Worm (Caenorhabditis elegans): ENCODE data around the gene zipt-7.1.

The zipt-7.1 gene

ce11 chrIV:17280441-17280939, 7.4 kb downstream of the zipt-7.1 start:
- peak; percentile 86 for TF ChIP-seq nhr-85 (tag)
- TF ChIP-seq fkh-8 (tag; optimal IDR thresholded peaks at IDR 0.05) = peak; percentile 9
- no peak for TF ChIP-seq sup-37 (GFP tag; optimal IDR thresholded peaks at IDR 0.05)
- TF ChIP-seq rnt-1 (tag; optimal IDR thresholded peaks at IDR 0.05) = peak; percentile 16
- no peak for TF ChIP-seq ceh-63 (GFP tag; optimal IDR thresholded peaks at IDR 0.05)
- no peak for TF ChIP-seq ztf-11 (tag; optimal IDR thresholded peaks at IDR 0.05)
- peak in 1 of 2 experiments; percentile 11 for TF ChIP-seq lsy-2 (tag; optimal IDR thresholded peaks at IDR 0.05)
- no peak for TF ChIP-seq efl-1 (optimal IDR thresholded peaks at IDR 0.05)
- TF ChIP-seq efl-1 (GFP tag; optimal IDR thresholded peaks at IDR 0.05 in 1 of 2) = peak in 1 of 2 experiments; percentile 66
- TF ChIP-seq mdl-1 (tag; optimal IDR thresholded peaks at IDR 0.05) = no peak
- no peak for TF ChIP-seq efl-3 (GFP tag; optimal IDR thresholded peaks at IDR 0.05)
- no peak for TF ChIP-seq fkh-10 (GFP tag; optimal IDR thresholded peaks at IDR 0.05)
- TF ChIP-seq lin-35 (GFP tag; optimal IDR thresholded peaks at IDR 0.05) = peak in 1 of 2 experiments; percentile 0

ce11 chrIV:17279592-17280440, 8.1 kb downstream of the zipt-7.1 start:
- TF ChIP-seq egl-27 (tag; optimal IDR thresholded peaks at IDR 0.05) (no peak), skn-1 (tag; optimal IDR thresholded peaks at IDR 0.05) (peak; percentile 35), fkh-8 (tag; optimal IDR thresholded peaks at IDR 0.05) (peak; percentile 1), lir-3 (tag; optimal IDR thresholded peaks at IDR 0.05; ENCODE audit: poor library complexity) (no peak), nhr-11 (tag; optimal IDR thresholded peaks at IDR 0.05) (no peak), efl-1 (optimal IDR thresholded peaks at IDR 0.05) (no peak), efl-1 (GFP tag; optimal IDR thresholded peaks at IDR 0.05 in 1 of 2) (peak in 1 of 2 experiments; percentile 73), zag-1 (tag; optimal IDR thresholded peaks at IDR 0.05) (no peak), nhr-19 (GFP tag; conservative IDR thresholded peaks at IDR 0.05) (no peak), mep-1 (tag; optimal IDR thresholded peaks at IDR 0.05) (peak; percentile 17), lin-15B (tag; optimal IDR thresholded peaks at IDR 0.05) (no peak), vab-15 (tag; optimal IDR thresholded peaks at IDR 0.05) (no peak), nhr-85 (tag) (peak; percentile 38), aly-2 (tag; optimal IDR thresholded peaks at IDR 0.05) (peak; percentile 47), nhr-90 (tag; optimal IDR thresholded peaks at IDR 0.05; ENCODE audit: poor library complexity) (no peak), ztf-11 (tag; optimal IDR thresholded peaks at IDR 0.05) (no peak), ztf-4 (tag; optimal IDR thresholded peaks at IDR 0.05) (no peak), ama-1 (optimal IDR thresholded peaks at IDR 0.05) (peak; percentile 68)

ce11 chrIV:17278861-17279591, 8.9 kb downstream of the zipt-7.1 start, which contains the start of gene hsp-1:
hsp-1 (plus strand) TSS chrIV:17278959.
- no peak for TF ChIP-seq alr-1 (tag; optimal IDR thresholded peaks at IDR 0.05; ENCODE audit: borderline replicate concordance)
- TF ChIP-seq ceh-63 (GFP tag; optimal IDR thresholded peaks at IDR 0.05) = peak; percentile 71
- TF ChIP-seq efl-3 (GFP tag; optimal IDR thresholded peaks at IDR 0.05) = no peak
- TF ChIP-seq skn-1 (tag; optimal IDR thresholded peaks at IDR 0.05) = peak; percentile 17
- TF ChIP-seq mab-9 (GFP tag; IDR thresholded peaks at IDR 0.05) = peak; percentile 50; the same call in 1 of the 2 replicates
- peak; percentile 46 for TF ChIP-seq ama-1 (optimal IDR thresholded peaks at IDR 0.05)

ce11 chrIV:17278363-17278762, 9.6 kb downstream of the zipt-7.1 start:
- TF ChIP-seq mef-2 (tag; optimal IDR thresholded peaks at IDR 0.05) (peak; percentile 81), unc-30 (tag; optimal IDR thresholded peaks at IDR 0.05) (no peak), aly-2 (tag; optimal IDR thresholded peaks at IDR 0.05) (peak; percentile 92), ceh-82 (tag; optimal IDR thresholded peaks at IDR 0.05) (peak; percentile 94 to 97 (median 95)), zip-4 (GFP tag; optimal IDR thresholded peaks at IDR 0.05) (peak; percentile 95), tbx-2 (tag; optimal IDR thresholded peaks at IDR 0.05) (peak; percentile 98), unc-130 (tag; optimal IDR thresholded peaks at IDR 0.05) (peak; percentile 91), irx-1 (tag; optimal IDR thresholded peaks at IDR 0.05) (peak; percentile 96), lin-13 (GFP tag; optimal IDR thresholded peaks at IDR 0.05) (peak; percentile 92), nhr-76 (tag; optimal IDR thresholded peaks at IDR 0.05) (peak; percentile 64), egl-13 (tag; optimal IDR thresholded peaks at IDR 0.05) (peak; percentile 99), unc-62 (GFP tag; optimal IDR thresholded peaks at IDR 0.05) (peak; percentile 37), ces-1 (GFP tag; optimal IDR thresholded peaks at IDR 0.05) (peak; percentile 33), nhr-28 (tag; optimal IDR thresholded peaks at IDR 0.05) (peak; percentile 56), nhr-77 (tag; optimal IDR thresholded peaks at IDR 0.05) (peak; percentile 98), skn-1 (tag; optimal IDR thresholded peaks at IDR 0.05) (peak; percentile 87), lin-14 (GFP tag; optimal IDR thresholded peaks at IDR 0.05) (peak; percentile 100), pqm-1 (tag; optimal IDR thresholded peaks at IDR 0.05) (peak; percentile 18)
